Worm (Caenorhabditis elegans) whole organism, late embryonic: ENCODE data around the gene col-44.

Source experiments
- C08G9.2 ChIP-seq: sonication (generic microtip); optimal IDR thresholded peaks from 2 replicates; lab custom pipeline; 2016; ENCODE audit warnings: mild to moderate bottlenecking, missing genetic modification characterization, moderate library complexity, missing compliant biosample characterization
- ahr-1 ChIP-seq: sonication (generic microtip); optimal IDR thresholded peaks from 2 replicates; lab custom pipeline; 2016; ENCODE audit warnings: missing genetic modification characterization, missing compliant biosample characterization
- ama-1 ChIP-seq: fragments of 150-350 bp; optimal IDR thresholded peaks from 2 replicates; lab custom pipeline; 2014
- ceh-18 ChIP-seq: sonication (generic microtip); optimal IDR thresholded peaks from 2 replicates; lab custom pipeline; 2016; ENCODE audit warnings: missing genetic modification characterization, missing compliant biosample characterization
- ceh-2 ChIP-seq: sonication (generic microtip); optimal IDR thresholded peaks from 2 replicates; lab custom pipeline; 2016; ENCODE audit warnings: missing genotype, missing genetic modification characterization, missing compliant biosample characterization
- ceh-22 ChIP-seq: sonication (generic microtip); optimal IDR thresholded peaks from 2 replicates; lab custom pipeline; 2017; ENCODE audit warnings: missing biosample characterization, missing genetic modification characterization
- ceh-34 ChIP-seq: sonication (generic microtip); optimal IDR thresholded peaks from 2 replicates; lab custom pipeline; 2016; ENCODE audit warnings: mild to moderate bottlenecking, missing genetic modification characterization, missing compliant biosample characterization
- ceh-48 ChIP-seq: sonication (generic microtip); optimal IDR thresholded peaks from 2 replicates; lab custom pipeline; 2016; ENCODE audit warnings: missing genetic modification characterization, inconsistent platforms, missing compliant biosample characterization
- ceh-6 ChIP-seq: fragments of 200-800 bp; sonication (Bioruptor generic); optimal IDR thresholded peaks from 2 replicates; lab custom pipeline; 2018; ENCODE audit warnings: mild to moderate bottlenecking, missing genetic modification characterization, missing compliant biosample characterization
- dmd-4 ChIP-seq: sonication (generic microtip); optimal IDR thresholded peaks from 2 replicates; lab custom pipeline; 2016; ENCODE audit warnings: borderline replicate concordance, missing genetic modification characterization, missing compliant biosample characterization
- dve-1 ChIP-seq: sonication (generic microtip); optimal IDR thresholded peaks from 2 replicates; lab custom pipeline; 2017; ENCODE audit warnings: antibody characterized with exemption, mild to moderate bottlenecking, missing genetic modification characterization, missing compliant biosample characterization
- elt-4 ChIP-seq: sonication (generic microtip); optimal IDR thresholded peaks from 2 replicates; lab custom pipeline; 2016; ENCODE audit warnings: missing genetic modification characterization, missing compliant biosample characterization
- fkh-10 ChIP-seq: fragments of 150-350 bp; optimal IDR thresholded peaks from 2 replicates; lab custom pipeline; 2014; ENCODE audit warnings: missing biosample characterization, missing genetic modification reagents, missing genetic modification characterization
- hlh-8 ChIP-seq: sonication (generic microtip); optimal IDR thresholded peaks from 2 replicates; lab custom pipeline; 2016; ENCODE audit warnings: missing genotype, missing genetic modification characterization, missing compliant biosample characterization
- lim-6 ChIP-seq: sonication (generic microtip); optimal IDR thresholded peaks from 2 replicates; lab custom pipeline; 2016; ENCODE audit warnings: missing genetic modification characterization, missing compliant biosample characterization
- lin-11 ChIP-seq: fragments of 200-800 bp; sonication (Bioruptor generic); optimal IDR thresholded peaks from 2 replicates; lab custom pipeline; 2018; ENCODE audit warnings: mild to moderate bottlenecking, missing genetic modification characterization, missing compliant biosample characterization
- nhr-232 ChIP-seq: sonication (generic microtip); optimal IDR thresholded peaks from 2 replicates; lab custom pipeline; 2016; ENCODE audit warnings: missing genetic modification characterization, missing compliant biosample characterization
- pag-3 ChIP-seq: sonication (generic microtip); optimal IDR thresholded peaks from 2 replicates; lab custom pipeline; 2016; ENCODE audit warnings: missing compliant biosample characterization, missing genetic modification characterization, borderline replicate concordance
- pat-9 ChIP-seq: fragments of 200-800 bp; sonication (Bioruptor generic); optimal IDR thresholded peaks from 2 replicates; lab custom pipeline; 2018; ENCODE audit warnings: mild to moderate bottlenecking, missing genetic modification characterization, moderate library complexity, missing compliant biosample characterization
- pax-1 ChIP-seq: fragments of 150-350 bp; optimal IDR thresholded peaks from 2 replicates; lab custom pipeline; 2014; ENCODE audit warnings: missing biosample characterization, missing genetic modification characterization
- pha-4 ChIP-seq: fragments of 150-350 bp; optimal IDR thresholded peaks from 2 replicates; lab custom pipeline; 2018; ENCODE audit warnings: missing biosample characterization, missing genetic modification reagents, missing genetic modification characterization
- ref-2 ChIP-seq: sonication (generic microtip); optimal IDR thresholded peaks from 2 replicates; lab custom pipeline; 2016; ENCODE audit warnings: missing genetic modification characterization, missing compliant biosample characterization
- sox-2 ChIP-seq: fragments of 200-800 bp; sonication (Bioruptor generic); IDR thresholded peaks from 2 replicates; pipeline ENCODE4 v1.3.6; 2022; ENCODE audit warnings: missing genetic modification reagents, missing genetic modification characterization, missing compliant biosample characterization
- sox-4 ChIP-seq: sonication (generic microtip); optimal IDR thresholded peaks from 2 replicates; lab custom pipeline; 2017; ENCODE audit warnings: mild to moderate bottlenecking, missing genetic modification characterization, inconsistent platforms, missing compliant biosample characterization
- syd-9 ChIP-seq: sonication (generic microtip); optimal IDR thresholded peaks from 2 replicates; lab custom pipeline; 2016; ENCODE audit warnings: mild to moderate bottlenecking, missing genetic modification characterization, moderate library complexity, missing compliant biosample characterization
- unc-3 ChIP-seq, 2 experiments: fragments of 200-800 bp in 1 of 2; sonication (Bioruptor generic) in 1 of 2; sonication (generic microtip) in 1 of 2; conservative IDR thresholded peaks in 1 of 2; optimal IDR thresholded peaks in 1 of 2; 2 replicates each; pipeline versions ENCODE4 v1.3.6 to Lab custom; 2016 to 2022; ENCODE audit warnings: missing compliant biosample characterization in 2 of 2, missing genetic modification characterization in 2 of 2, missing genetic modification reagents in 1 of 2
- unc-55 ChIP-seq: sonication (generic microtip); optimal IDR thresholded peaks from 2 replicates; lab custom pipeline; 2017; ENCODE audit warnings: missing biosample characterization, missing genetic modification reagents, missing genetic modification characterization
- unc-86 ChIP-seq: sonication (generic microtip); optimal IDR thresholded peaks from 2 replicates; lab custom pipeline; 2016; ENCODE audit warnings: missing genetic modification characterization, missing compliant biosample characterization

col-44 gene

DNA sequence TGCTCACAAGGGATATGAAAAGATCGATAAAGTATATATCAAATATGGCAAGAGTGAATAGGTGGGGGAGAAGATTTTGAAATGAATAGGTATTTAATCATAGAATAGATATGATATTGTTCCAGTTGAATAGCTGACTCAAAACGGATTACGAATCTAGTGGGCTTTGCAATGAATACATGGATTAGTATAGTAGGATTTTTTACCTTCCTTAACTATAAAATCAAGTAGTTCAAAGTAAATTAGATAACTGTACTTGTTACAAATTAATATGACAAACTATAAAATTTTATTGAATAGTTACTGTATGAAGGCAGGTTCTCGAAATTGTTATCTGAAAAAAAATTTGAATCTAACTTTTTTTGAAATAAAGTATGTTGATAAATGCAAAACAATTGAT, 40.4 kb upstream of the col-44 start, which contains the start of gene odr-1:
odr-1 (minus strand) TSS at position 101 of the 400 bp plus-strand sequence.
- TF ChIP-seq ref-2 (tag; lab: Kevin White, UChicago) (no peak), elt-4 (tag; lab: Kevin White, UChicago) (no peak), sox-2 (GFP tag; lab: Robert Waterston, UW) (no peak), hlh-8 (no peak)
- TF ChIP-seq, all 69 proteins: peak for 0

DNA sequence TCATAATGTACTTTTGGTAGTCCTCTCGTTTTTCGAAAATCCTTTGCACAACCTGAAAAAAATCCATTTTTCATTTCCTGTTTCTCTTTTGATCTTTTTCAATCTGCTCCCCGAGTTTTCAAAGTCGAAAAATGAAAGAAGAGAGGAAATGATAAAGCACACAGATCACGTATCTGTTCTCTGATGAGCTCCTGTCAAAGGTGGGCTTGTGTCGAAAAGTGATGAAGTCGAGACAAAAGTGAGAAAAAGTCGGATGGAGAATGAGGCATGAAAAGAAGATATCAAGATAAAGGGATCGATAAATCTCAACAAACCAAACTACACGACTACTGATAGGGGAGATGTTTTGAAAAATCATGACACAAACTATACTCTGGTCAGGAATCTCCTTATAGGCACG, 36.2 kb upstream of the col-44 start:
- TF ChIP-seq hlh-8: no peak
- no peak for TF ChIP-seq pag-3 (tag; lab: Kevin White, UChicago)
- no peak for TF ChIP-seq ama-1 (lab: Kevin White, UChicago)
- peak; percentile 53 for TF ChIP-seq unc-55 (GFP tag; lab: Kevin White, UChicago)
- TF ChIP-seq dmd-4 (tag; lab: Kevin White, UChicago): no peak
- TF ChIP-seq sox-4: no peak
- no peak for TF ChIP-seq syd-9 (tag; lab: Kevin White, UChicago)
- peak; percentile 32 for TF ChIP-seq ceh-18 (tag; lab: Kevin White, UChicago)
- TF ChIP-seq ahr-1 (tag; lab: Kevin White, UChicago): no peak
- no peak for TF ChIP-seq sox-2 (GFP tag; lab: Robert Waterston, UW)
- TF ChIP-seq ceh-48 (tag; lab: Kevin White, UChicago): no peak
- no peak for TF ChIP-seq C08G9.2 (tag; lab: Kevin White, UChicago)
- no peak for TF ChIP-seq ceh-22 (tag; lab: Kevin White, UChicago)
- TF ChIP-seq fkh-10 (GFP tag; lab: Kevin White, UChicago): no peak

DNA sequence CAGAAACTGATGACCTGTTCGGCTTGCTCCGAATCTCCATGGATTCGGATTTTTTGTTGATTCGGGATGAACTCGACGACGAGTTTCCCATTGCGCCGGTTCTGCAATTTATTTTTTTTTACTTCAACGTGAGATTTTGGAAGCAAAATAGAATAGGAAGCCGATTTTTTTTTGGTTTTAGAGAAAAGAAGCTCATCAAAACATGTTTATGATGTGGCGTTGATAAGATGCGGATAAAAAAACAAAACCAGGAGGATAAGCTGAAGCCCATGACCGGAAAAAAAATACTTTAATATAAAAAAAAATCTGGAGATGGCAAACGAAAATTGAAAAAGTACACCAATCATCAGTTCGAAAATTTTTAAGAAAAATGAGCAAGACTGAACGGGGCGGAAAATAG, 35.2 kb upstream of the col-44 start, which contains the start of gene glb-20:
glb-20 (minus strand) TSS at position 101 of the 400 bp plus-strand sequence.
- no peak for TF ChIP-seq unc-86 (tag; lab: Kevin White, UChicago)
- no peak for TF ChIP-seq sox-4
- no peak for TF ChIP-seq ceh-2 (tag; lab: Kevin White, UChicago)
- no peak for TF ChIP-seq C08G9.2 (tag; lab: Kevin White, UChicago)
- TF ChIP-seq pag-3 (tag; lab: Kevin White, UChicago): no peak
- no peak for TF ChIP-seq elt-4 (tag; lab: Kevin White, UChicago)
- TF ChIP-seq sox-2 (GFP tag; lab: Robert Waterston, UW): no peak

DNA sequence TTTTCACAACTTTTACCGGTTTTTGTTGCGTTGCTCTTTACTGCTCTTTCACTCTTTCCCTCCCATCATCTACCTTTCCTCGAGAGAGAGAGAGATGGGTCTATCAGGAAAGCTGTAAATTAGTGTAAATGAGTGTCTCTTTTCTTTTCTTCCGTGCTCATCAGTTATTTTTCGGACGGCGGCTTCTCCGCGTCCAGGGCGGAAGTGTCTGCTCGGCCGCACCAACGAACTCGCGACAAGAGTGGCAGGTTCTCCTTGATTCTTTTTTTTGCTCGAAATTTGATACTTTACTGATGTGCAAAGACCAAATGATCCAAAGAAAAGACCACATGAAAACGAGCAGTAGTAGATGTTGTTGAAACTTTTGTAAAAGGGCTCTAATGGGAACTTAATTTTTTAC, 32.6 kb upstream of the col-44 start:
- TF ChIP-seq ceh-34 (tag; lab: Kevin White, UChicago) (peak; percentile 41), ceh-18 (tag; lab: Kevin White, UChicago) (peak; percentile 1), ceh-6 (GFP tag; lab: Kevin White, UChicago) (no peak)
- TF ChIP-seq, all 69 proteins: peak for 2

DNA sequence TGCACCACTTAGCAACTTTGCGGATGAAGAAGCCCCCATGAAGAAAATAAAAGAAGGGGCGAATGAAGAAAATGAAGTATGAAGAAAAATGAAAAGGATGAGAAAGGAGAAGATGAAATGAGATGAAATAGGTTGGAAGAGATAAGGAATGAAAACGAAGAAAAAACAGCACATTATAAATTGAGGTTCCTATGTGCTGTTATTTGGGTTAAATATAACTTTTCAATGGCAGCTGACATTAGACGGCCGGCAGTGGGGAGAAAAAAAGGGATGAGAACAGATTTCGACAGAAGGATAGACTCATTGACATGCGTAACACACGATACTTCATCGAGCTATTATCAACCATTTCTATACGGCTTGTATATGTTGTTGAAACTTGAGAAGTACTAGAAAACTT, 29.3 kb upstream of the col-44 start:
- TF ChIP-seq ceh-18 (tag; lab: Kevin White, UChicago) (peak; percentile 16), lim-6 (no peak)

DNA sequence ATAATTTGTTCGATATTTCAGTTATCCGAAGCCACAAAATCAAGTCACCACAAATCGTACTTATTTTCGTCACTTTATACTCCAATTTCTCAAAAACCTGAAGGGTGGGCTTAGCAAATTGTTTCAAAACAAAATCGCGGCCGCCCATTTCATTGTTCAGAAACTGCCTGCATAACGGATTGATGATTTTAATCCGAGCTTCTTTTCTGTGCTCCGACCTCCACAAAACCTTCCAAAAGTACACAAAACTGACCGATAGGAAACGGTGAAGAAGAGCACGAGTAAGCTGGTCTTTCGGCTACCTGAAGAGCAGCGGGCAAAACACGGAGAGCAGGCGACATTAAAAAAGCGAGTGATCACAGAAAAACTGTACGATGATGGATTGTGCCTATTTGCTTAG, 24.8 kb upstream of the col-44 start, which contains the start of gene R01E6.2:
R01E6.2 (minus strand) TSS at position 101 of the 400 bp plus-strand sequence.
- no peak for TF ChIP-seq nhr-232 (tag; lab: Kevin White, UChicago)
- no peak for TF ChIP-seq pax-1 (tag; lab: Kevin White, UChicago)
- TF ChIP-seq pha-4: no peak

DNA sequence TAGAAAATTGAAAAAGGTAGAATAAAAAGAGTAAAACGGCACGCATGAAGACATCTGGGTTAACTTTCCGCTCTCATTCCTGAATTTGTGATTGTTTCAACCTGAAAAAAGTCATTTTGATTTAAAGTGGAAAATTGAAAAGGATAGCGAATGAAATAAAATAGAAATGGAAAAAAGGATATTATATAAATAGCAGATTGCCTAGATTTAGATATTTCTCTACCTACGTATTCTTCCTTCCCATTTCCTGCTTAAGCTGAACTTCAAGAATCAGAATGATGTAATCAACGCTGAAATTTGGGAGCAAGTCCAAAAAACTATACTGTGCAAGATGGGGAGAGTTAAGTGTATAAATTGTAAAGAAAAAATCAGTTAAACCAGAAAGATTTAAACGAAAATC, 21.4 kb upstream of the col-44 start, which contains the start of gene R01E6.7:
R01E6.7 (minus strand) TSS at position 101 of the 400 bp plus-strand sequence.
- TF ChIP-seq dve-1 (tag; lab: Kevin White, UChicago) (no peak), ahr-1 (tag; lab: Kevin White, UChicago) (no peak), unc-3 (GFP tag; conservative IDR thresholded peaks at IDR 0.05; lab: Robert Waterston, UW) (no peak), unc-3 (tag; optimal IDR thresholded peaks at IDR 0.05; lab: Kevin White, UChicago) (no peak), lin-11 (tag; lab: Kevin White, UChicago) (no peak), pat-9 (tag; lab: Kevin White, UChicago) (no peak)
